Worm (Caenorhabditis elegans) whole organism, early embryonic: Measurements from ENCODE around the gene srh-275.

ENCODE experiments used
- B0310.2 ChIP-seq: sonication (generic microtip); optimal IDR thresholded peaks from 2 replicates; lab custom pipeline; 2016; ENCODE audit warnings: mild to moderate bottlenecking, missing genetic modification characterization, missing compliant biosample characterization
- F13C5.2 ChIP-seq: sonication (generic microtip); optimal IDR thresholded peaks from 2 replicates; lab custom pipeline; 2017; ENCODE audit warnings: mild to moderate bottlenecking, missing genetic modification characterization, inconsistent platforms, missing compliant biosample characterization
- aly-1 ChIP-seq: sonication (generic microtip); optimal IDR thresholded peaks from 2 replicates; lab custom pipeline; 2016; ENCODE audit warnings: missing genetic modification characterization, missing compliant biosample characterization
- ama-1 ChIP-seq: fragments of 150-350 bp; optimal IDR thresholded peaks from 2 replicates; lab custom pipeline; 2014
- ceh-13 ChIP-seq: fragments of 200-800 bp; sonication (Bioruptor generic); optimal IDR thresholded peaks from 2 replicates; lab custom pipeline; 2018; ENCODE audit warnings: mild to moderate bottlenecking, missing genetic modification characterization, missing compliant biosample characterization
- ceh-36 ChIP-seq: sonication (generic microtip); optimal IDR thresholded peaks from 2 replicates; lab custom pipeline; 2016; ENCODE audit warnings: missing genetic modification characterization, inconsistent platforms, missing compliant biosample characterization
- ets-7 ChIP-seq: sonication (generic microtip); optimal IDR thresholded peaks from 2 replicates; lab custom pipeline; 2016; ENCODE audit warnings: missing genotype, missing genetic modification characterization, missing compliant biosample characterization
- flt-1 ChIP-seq: fragments of 200-800 bp; sonication (Bioruptor generic); IDR thresholded peaks from 2 replicates; pipeline ENCODE4 v1.3.6; 2022; ENCODE audit warnings: missing genetic modification characterization, missing compliant biosample characterization
- hmbx-1 ChIP-seq: sonication (generic microtip); optimal IDR thresholded peaks from 2 replicates; lab custom pipeline; 2016; ENCODE audit warnings: mild to moderate bottlenecking, missing genetic modification characterization, missing compliant biosample characterization
- hmg-4 ChIP-seq: fragments of 200-800 bp; sonication (Bioruptor generic); optimal IDR thresholded peaks from 2 replicates; lab custom pipeline; 2018; ENCODE audit warnings: mild to moderate bottlenecking, missing genetic modification characterization, missing compliant biosample characterization
- hnd-1 ChIP-seq: sonication (generic microtip); optimal IDR thresholded peaks from 2 replicates; lab custom pipeline; 2016; ENCODE audit warnings: missing genetic modification characterization, missing compliant biosample characterization
- pes-1 ChIP-seq: fragments of 200-800 bp; sonication (Bioruptor generic); IDR thresholded peaks from 2 replicates; pipeline ENCODE4 v1.3.6; 2022; ENCODE audit warnings: missing genetic modification reagents, missing genetic modification characterization, missing compliant biosample characterization
- scrt-1 ChIP-seq: fragments of 200-800 bp; sonication (Bioruptor generic); IDR thresholded peaks from 2 replicates; pipeline ENCODE4 v1.3.6; 2022; ENCODE audit warnings: missing genetic modification characterization, missing compliant biosample characterization
- sea-1 ChIP-seq: fragments of 200-800 bp; sonication (Bioruptor generic); conservative IDR thresholded peaks from 2 replicates; pipeline ENCODE4 v1.3.6; 2022; ENCODE audit warnings: missing genetic modification characterization, missing compliant biosample characterization
- tbx-11 ChIP-seq: fragments of 200-800 bp; sonication (Bioruptor generic); IDR thresholded peaks from 2 replicates; pipeline ENCODE4 v1.3.6; 2022; ENCODE audit warnings: missing genetic modification characterization, missing compliant biosample characterization
- tbx-37 ChIP-seq: fragments of 200-800 bp; sonication (Bioruptor generic); conservative IDR thresholded peaks from 2 replicates; pipeline ENCODE4 v1.3.6; 2022; ENCODE audit warnings: missing genetic modification reagents, missing genetic modification characterization, missing compliant biosample characterization
- tra-4 ChIP-seq: sonication (generic microtip); optimal IDR thresholded peaks from 2 replicates; lab custom pipeline; 2017; ENCODE audit warnings: missing genetic modification characterization, missing compliant biosample characterization

The srh-275 gene

DNA sequence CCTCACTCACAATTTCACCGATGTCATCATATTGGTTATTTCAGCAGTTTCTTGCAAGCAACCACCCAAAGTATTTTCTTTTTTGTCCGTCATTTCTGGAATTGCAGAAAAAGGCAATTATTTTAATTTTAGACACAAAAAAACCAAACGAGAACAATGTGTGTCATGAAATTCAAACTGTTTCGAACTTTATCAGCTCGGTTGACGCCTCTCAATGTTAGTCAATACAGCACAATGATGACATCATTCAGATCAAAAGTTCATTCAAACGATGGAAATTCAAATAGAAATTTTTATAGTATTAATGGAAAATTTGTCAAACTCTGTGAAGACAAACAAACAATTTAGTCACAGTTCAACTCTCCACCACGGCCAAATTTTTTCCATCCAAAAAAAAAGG, 39.1 kb downstream of the srh-275 start, which contains the start of gene fbxa-105:
fbxa-105 (minus strand) TSS at position 97 of the 400 bp plus-strand sequence.
- TF ChIP-seq B0310.2 (tag; lab: Kevin White, UChicago): no peak
- no peak for TF ChIP-seq ceh-13 (GFP tag; lab: Kevin White, UChicago)
- TF ChIP-seq scrt-1 (GFP tag; lab: Robert Waterston, UW): no peak
- TF ChIP-seq sea-1 (GFP tag; lab: Robert Waterston, UW): no peak
- no peak for TF ChIP-seq hnd-1 (tag; lab: Kevin White, UChicago)
- TF ChIP-seq F13C5.2 (tag; lab: Kevin White, UChicago): no peak
- TF ChIP-seq tbx-37 (GFP tag; lab: Robert Waterston, UW): no peak
- no peak for TF ChIP-seq ceh-36
- TF ChIP-seq hmbx-1 (tag; lab: Kevin White, UChicago): no peak
- TF ChIP-seq pes-1 (GFP tag; lab: Robert Waterston, UW): no peak
- TF ChIP-seq tbx-11 (GFP tag; lab: Robert Waterston, UW): no peak
- no peak for TF ChIP-seq aly-1 (tag; lab: Kevin White, UChicago)
- no peak for TF ChIP-seq ama-1

DNA sequence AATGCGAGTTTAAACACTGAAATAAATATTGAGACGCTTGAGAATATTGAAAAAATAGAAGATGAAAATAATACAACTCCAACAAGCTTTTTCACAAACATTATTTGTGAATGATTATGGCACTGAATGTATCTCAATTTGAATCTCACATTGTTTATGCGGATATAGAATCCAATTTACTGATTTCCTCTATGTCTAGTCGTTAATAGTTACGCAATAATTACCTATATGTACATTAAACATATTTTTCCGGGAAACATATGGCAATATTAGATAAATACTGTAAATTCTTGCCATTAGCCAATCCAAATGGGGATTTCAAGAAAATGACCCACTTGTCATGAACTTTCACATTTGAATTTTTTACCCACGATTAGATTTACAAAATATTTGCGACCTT, 42.6 kb downstream of the srh-275 start, which contains the start of gene srx-9:
srx-9 (minus strand) TSS at position 101 of the 400 bp plus-strand sequence.
- TF ChIP-seq ceh-13 (GFP tag; lab: Kevin White, UChicago) (no peak), flt-1 (GFP tag; lab: Robert Waterston, UW) (no peak), aly-1 (tag; lab: Kevin White, UChicago) (no peak), ceh-36 (no peak), hnd-1 (tag; lab: Kevin White, UChicago) (no peak), sea-1 (GFP tag; lab: Robert Waterston, UW) (no peak), scrt-1 (GFP tag; lab: Robert Waterston, UW) (no peak), F13C5.2 (tag; lab: Kevin White, UChicago) (no peak), hmbx-1 (tag; lab: Kevin White, UChicago) (no peak), B0310.2 (tag; lab: Kevin White, UChicago) (no peak), hmg-4 (GFP tag; lab: Kevin White, UChicago) (no peak), tbx-37 (GFP tag; lab: Robert Waterston, UW) (no peak), tbx-11 (GFP tag; lab: Robert Waterston, UW) (no peak), pes-1 (GFP tag; lab: Robert Waterston, UW) (no peak), ama-1 (no peak), tra-4 (tag; lab: Kevin White, UChicago) (no peak), ets-7 (tag; lab: Kevin White, UChicago) (no peak)

DNA sequence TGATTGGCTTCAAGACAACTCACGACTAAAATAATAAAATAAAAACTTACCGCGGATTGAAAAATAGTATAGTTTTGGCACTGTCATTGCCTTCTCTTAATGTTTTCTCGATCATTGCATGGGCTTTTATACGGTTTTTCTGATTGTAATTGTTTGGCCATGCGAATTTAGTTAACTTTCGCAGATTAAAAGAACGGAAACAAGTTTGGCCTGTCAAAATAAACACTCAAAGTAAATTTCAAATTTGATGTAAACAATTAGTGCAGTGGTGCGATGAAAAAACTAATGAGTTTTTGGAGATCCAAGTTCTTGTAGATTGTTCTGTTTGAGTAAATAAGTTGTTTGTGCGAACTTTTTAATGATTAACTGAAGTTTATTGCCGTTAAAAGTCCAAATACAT, 46.4 kb downstream of the srh-275 start, which contains the start of gene gst-41:
gst-41 (minus strand) TSS at position 101 of the 400 bp plus-strand sequence.
- no peak for TF ChIP-seq sea-1 (GFP tag; lab: Robert Waterston, UW)
- no peak for TF ChIP-seq ceh-13 (GFP tag; lab: Kevin White, UChicago)
- TF ChIP-seq B0310.2 (tag; lab: Kevin White, UChicago): no peak

DNA sequence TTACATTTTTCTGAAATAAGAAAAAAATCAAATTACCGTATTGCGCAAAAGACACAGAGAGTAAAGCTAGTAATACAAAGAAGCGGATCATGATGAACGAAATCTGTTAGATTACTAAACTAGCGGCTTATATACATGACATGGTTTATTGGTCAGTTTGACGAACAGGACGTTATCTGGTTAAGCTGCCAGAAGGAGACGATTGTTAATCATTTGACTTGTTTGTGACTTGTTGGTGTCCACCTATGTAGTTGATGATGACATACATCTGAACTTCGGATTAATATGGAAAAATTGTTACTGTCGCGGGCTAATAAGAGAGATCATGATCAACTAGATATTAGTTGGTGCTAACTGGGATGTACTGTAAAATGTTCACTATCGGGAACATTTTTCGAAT, 47.3 kb downstream of the srh-275 start, which contains the start of gene cnc-9:
cnc-9 (minus strand) TSS at position 101 of the 400 bp plus-strand sequence.
- no peak for TF ChIP-seq aly-1 (tag; lab: Kevin White, UChicago)
- no peak for TF ChIP-seq F13C5.2 (tag; lab: Kevin White, UChicago)
- no peak for TF ChIP-seq tbx-11 (GFP tag; lab: Robert Waterston, UW)
- TF ChIP-seq hnd-1 (tag; lab: Kevin White, UChicago): no peak
- no peak for TF ChIP-seq ceh-36
- no peak for TF ChIP-seq ceh-13 (GFP tag; lab: Kevin White, UChicago)
- TF ChIP-seq ets-7 (tag; lab: Kevin White, UChicago): no peak
- no peak for TF ChIP-seq tra-4 (tag; lab: Kevin White, UChicago)
- no peak for TF ChIP-seq hmbx-1 (tag; lab: Kevin White, UChicago)
- no peak for TF ChIP-seq B0310.2 (tag; lab: Kevin White, UChicago)
- no peak for TF ChIP-seq pes-1 (GFP tag; lab: Robert Waterston, UW)
- TF ChIP-seq ama-1: no peak
- TF ChIP-seq hmg-4 (GFP tag; lab: Kevin White, UChicago): no peak
- no peak for TF ChIP-seq scrt-1 (GFP tag; lab: Robert Waterston, UW)
- no peak for TF ChIP-seq flt-1 (GFP tag; lab: Robert Waterston, UW)
- no peak for TF ChIP-seq sea-1 (GFP tag; lab: Robert Waterston, UW)
- no peak for TF ChIP-seq tbx-37 (GFP tag; lab: Robert Waterston, UW)

DNA sequence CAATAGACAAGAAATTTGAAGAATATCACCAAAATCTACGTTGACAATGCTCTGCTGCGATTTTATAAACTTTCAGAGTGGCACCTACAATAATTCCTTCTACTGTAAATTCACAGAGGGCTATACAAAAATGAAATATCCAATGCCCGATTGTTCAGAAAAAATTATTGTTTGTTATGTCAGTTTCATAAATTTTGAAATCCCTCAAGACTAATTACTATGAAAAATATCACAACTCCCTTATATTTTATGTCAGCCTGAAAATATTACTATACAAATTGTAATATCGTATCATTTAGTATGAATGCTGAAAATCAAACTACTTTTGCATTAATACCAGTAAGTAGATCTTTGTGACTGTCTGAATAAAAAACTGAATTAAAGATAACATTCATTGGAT, 47.8 kb downstream of the srh-275 start, which contains the start of gene srx-60:
srx-60 (plus strand) TSS at position 301 of the 400 bp plus-strand sequence.
- TF ChIP-seq hmg-4 (GFP tag; lab: Kevin White, UChicago): no peak
- TF ChIP-seq tbx-37 (GFP tag; lab: Robert Waterston, UW): no peak
- no peak for TF ChIP-seq aly-1 (tag; lab: Kevin White, UChicago)
- TF ChIP-seq ceh-36: no peak

DNA sequence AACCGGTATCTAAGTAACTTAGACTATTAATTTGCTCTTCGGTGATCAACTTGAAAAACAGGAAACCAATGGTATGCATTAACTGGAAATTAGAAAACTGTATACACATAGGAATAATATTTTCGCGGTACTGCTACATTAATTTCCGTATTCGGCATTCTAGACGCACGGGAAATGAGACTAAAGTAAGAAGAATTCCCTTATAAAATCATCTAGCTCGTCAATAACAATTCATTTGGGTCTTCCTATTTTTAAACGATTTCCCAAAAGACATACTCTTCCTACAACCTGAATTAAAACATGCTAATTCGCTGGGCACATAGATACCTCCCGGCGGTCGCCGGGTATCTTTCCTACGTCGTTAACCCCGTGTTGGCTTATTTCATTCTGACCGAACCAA, 49.6 kb downstream of the srh-275 start, which contains the start of gene srj-13:
srj-13 (plus strand) TSS at position 301 of the 400 bp plus-strand sequence.
- TF ChIP-seq ets-7 (tag; lab: Kevin White, UChicago): no peak

DNA sequence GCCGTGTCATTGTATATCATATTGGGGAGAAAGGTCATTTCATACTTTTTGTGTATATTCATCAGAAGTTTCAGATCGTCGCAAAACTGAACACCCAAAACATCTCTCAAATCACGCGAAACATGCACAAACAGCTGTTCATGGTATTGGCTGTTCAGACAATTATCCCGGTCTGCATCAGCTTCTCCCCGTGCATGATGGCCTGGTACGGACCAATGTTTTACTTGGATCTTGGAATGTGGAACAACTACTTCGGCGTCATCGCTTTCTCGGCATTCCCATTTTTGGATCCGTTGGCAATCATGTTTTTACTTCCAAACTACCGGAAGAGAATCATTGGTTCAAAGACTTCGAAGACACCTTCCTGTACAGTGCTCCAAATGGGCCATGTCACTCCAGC, 50.7 kb downstream of the srh-275 start:
- TF ChIP-seq F13C5.2 (tag; lab: Kevin White, UChicago): no peak
- TF ChIP-seq sea-1 (GFP tag; lab: Robert Waterston, UW): no peak
- no peak for TF ChIP-seq aly-1 (tag; lab: Kevin White, UChicago)
- TF ChIP-seq pes-1 (GFP tag; lab: Robert Waterston, UW): no peak
- TF ChIP-seq ceh-13 (GFP tag; lab: Kevin White, UChicago): no peak
- no peak for TF ChIP-seq tbx-37 (GFP tag; lab: Robert Waterston, UW)
- no peak for TF ChIP-seq ama-1
- no peak for TF ChIP-seq hnd-1 (tag; lab: Kevin White, UChicago)
- no peak for TF ChIP-seq ceh-36
- TF ChIP-seq B0310.2 (tag; lab: Kevin White, UChicago): no peak
- TF ChIP-seq flt-1 (GFP tag; lab: Robert Waterston, UW): no peak
- no peak for TF ChIP-seq scrt-1 (GFP tag; lab: Robert Waterston, UW)
- no peak for TF ChIP-seq tra-4 (tag; lab: Kevin White, UChicago)
- TF ChIP-seq hmg-4 (GFP tag; lab: Kevin White, UChicago): no peak
- TF ChIP-seq ets-7 (tag; lab: Kevin White, UChicago): no peak
- no peak for TF ChIP-seq hmbx-1 (tag; lab: Kevin White, UChicago)
- no peak for TF ChIP-seq tbx-11 (GFP tag; lab: Robert Waterston, UW)
